Worm (Caenorhabditis elegans) whole organism, late embryonic: ENCODE results near the gene E02H4.7.

Experiments used
- C38D4.7 ChIP-seq: fragments of 200-800 bp; sonication (Bioruptor generic); optimal IDR thresholded peaks from 2 replicates; lab custom pipeline; 2018; ENCODE audit warnings: mild to moderate bottlenecking, missing genetic modification characterization, moderate library complexity, missing compliant biosample characterization
- ceh-19 ChIP-seq: fragments of 200-800 bp; sonication (Bioruptor generic); optimal IDR thresholded peaks from 2 replicates; lab custom pipeline; 2018; ENCODE audit warnings: mild to moderate bottlenecking, missing genetic modification characterization, missing compliant biosample characterization
- ceh-34 ChIP-seq: sonication (generic microtip); optimal IDR thresholded peaks from 2 replicates; lab custom pipeline; 2016; ENCODE audit warnings: mild to moderate bottlenecking, missing genetic modification characterization, missing compliant biosample characterization
- ceh-45 ChIP-seq: fragments of 200-800 bp; sonication (Bioruptor generic); IDR thresholded peaks from 2 replicates; pipeline ENCODE4 v1.3.6; 2022; ENCODE audit warnings: missing genetic modification reagents, missing genetic modification characterization, missing compliant biosample characterization
- fax-1 ChIP-seq: sonication (generic microtip); optimal IDR thresholded peaks from 2 replicates; lab custom pipeline; 2016; ENCODE audit warnings: missing genotype, missing genetic modification characterization, missing compliant biosample characterization
- hlh-30 ChIP-seq: sonication (generic microtip); optimal IDR thresholded peaks from 2 replicates; lab custom pipeline; 2017; ENCODE audit warnings: antibody characterized with exemption, missing genetic modification characterization, missing compliant biosample characterization; ENCODE audit not compliant: insufficient read depth
- npax-4 ChIP-seq: sonication (generic microtip); optimal IDR thresholded peaks from 2 replicates; lab custom pipeline; 2016; ENCODE audit warnings: missing genetic modification characterization, missing compliant biosample characterization
- tbx-2 ChIP-seq: sonication (generic microtip); optimal IDR thresholded peaks from 2 replicates; lab custom pipeline; 2016; ENCODE audit warnings: missing genetic modification characterization, missing compliant biosample characterization

- TF ChIP-seq hlh-30 (tag; lab: Kevin White, UChicago), result no peak
- no peak for TF ChIP-seq ceh-19 (GFP tag; lab: Kevin White, UChicago)
- no peak for TF ChIP-seq ceh-34 (tag; lab: Kevin White, UChicago)
- no peak for TF ChIP-seq C38D4.7 (GFP tag; lab: Kevin White, UChicago)
- no peak for TF ChIP-seq fax-1 (tag; lab: Kevin White, UChicago)
- no peak for TF ChIP-seq npax-4 (tag; lab: Kevin White, UChicago)
- TF ChIP-seq tbx-2 (tag; lab: Kevin White, UChicago), result no peak
- TF ChIP-seq ceh-45 (GFP tag; lab: Robert Waterston, UW), result no peak
Measured at ce11 chrX:14255031-14255430, 1.0 kb upstream of the E02H4.7 start, which contains the start of gene E02H4.5.
